Fruit fly (Drosophila melanogaster): ENCODE results near the gene CG14683.

CG14683 gene

DNA sequence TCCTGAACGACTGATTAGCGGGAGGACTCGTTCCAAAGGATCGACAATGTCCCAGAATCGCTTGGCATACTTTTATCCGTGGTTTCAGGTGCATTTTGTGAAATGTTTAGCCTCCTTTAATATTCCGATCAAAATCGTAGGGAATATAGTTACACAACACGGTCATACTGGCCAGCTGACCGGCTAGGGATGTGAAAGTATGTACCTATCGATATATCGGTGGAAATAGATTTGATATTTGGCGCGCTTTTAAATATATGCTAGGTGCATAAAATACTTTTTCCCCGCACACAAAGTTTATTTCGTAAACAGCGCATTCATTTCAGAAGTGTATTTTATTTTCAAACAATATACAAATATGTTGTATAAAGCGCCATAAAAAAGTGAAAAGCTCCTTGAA lies 11.7 kb downstream of the CG14683 start, which contains the start of gene CG31278:
Gene CG31278, minus strand, starts transcription at position 172 of the 400 bp plus-strand sequence.
- TF ChIP-seq OdsH (GFP tag; optimal IDR thresholded peaks at IDR 0.05) (no peak), Hr83 (GFP tag; optimal IDR thresholded peaks at IDR 0.05; ENCODE audit: poor library complexity, severe bottlenecking) (no peak), Mio (GFP tag; optimal IDR thresholded peaks at IDR 0.05) (no peak), sv (GFP tag; optimal IDR thresholded peaks at IDR 0.05) (no peak), foxo (GFP tag; optimal IDR thresholded peaks at IDR 0.05) (no peak), lola (GFP tag; optimal IDR thresholded peaks at IDR 0.05) (no peak), br (GFP tag; optimal IDR thresholded peaks at IDR 0.05) (no peak), dsf (GFP tag; optimal IDR thresholded peaks at IDR 0.05; ENCODE audit: borderline replicate concordance) (no peak), Sp1 (GFP tag; optimal IDR thresholded peaks at IDR 0.05) (no peak), dmrt93B (GFP tag; optimal IDR thresholded peaks at IDR 0.05) (no peak), Myc (optimal IDR thresholded peaks at IDR 0.05) (no peak), jim (GFP tag; optimal IDR thresholded peaks at IDR 0.05) (no peak), usp (GFP tag; optimal IDR thresholded peaks at IDR 0.05) (no peak), psq (GFP tag; optimal IDR thresholded peaks at IDR 0.05) (no peak), h (GFP tag; optimal IDR thresholded peaks at IDR 0.05) (no peak), Dfd (GFP tag; optimal IDR thresholded peaks at IDR 0.05) (no peak), Abd-B (GFP tag; optimal IDR thresholded peaks at IDR 0.05) (no peak), CG9705 (GFP tag; optimal IDR thresholded peaks at IDR 0.05) (no peak), sage (GFP tag; optimal IDR thresholded peaks at IDR 0.05) (no peak)

DNA sequence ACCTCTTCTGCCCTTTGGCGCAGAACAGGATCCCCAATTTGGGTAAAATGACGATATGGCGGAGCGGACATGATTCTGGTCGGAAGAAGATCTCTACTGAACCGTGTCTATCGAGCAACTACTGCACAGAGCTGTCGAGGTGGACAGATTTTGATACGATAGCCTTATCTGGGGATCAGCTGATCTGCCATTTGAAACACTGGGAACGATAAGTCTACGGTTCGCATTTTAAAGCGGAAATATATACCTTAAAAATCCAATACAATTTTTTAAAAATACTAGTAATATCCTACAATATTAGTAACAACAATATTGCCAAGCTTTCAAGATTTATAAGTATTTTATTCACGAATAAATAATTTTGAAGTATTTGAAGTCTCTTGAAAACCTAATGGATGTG lies 12.8 kb downstream of the CG14683 start, which contains the start of gene CG31373:
Gene CG31373, minus strand, starts transcription at position 101 of the 400 bp plus-strand sequence.
- no peak for TF ChIP-seq usp (GFP tag; optimal IDR thresholded peaks at IDR 0.05)
- TF ChIP-seq Hr78 (GFP tag; optimal IDR thresholded peaks at IDR 0.05), result no peak
- no peak for TF ChIP-seq ey (GFP tag; optimal IDR thresholded peaks at IDR 0.05)

DNA sequence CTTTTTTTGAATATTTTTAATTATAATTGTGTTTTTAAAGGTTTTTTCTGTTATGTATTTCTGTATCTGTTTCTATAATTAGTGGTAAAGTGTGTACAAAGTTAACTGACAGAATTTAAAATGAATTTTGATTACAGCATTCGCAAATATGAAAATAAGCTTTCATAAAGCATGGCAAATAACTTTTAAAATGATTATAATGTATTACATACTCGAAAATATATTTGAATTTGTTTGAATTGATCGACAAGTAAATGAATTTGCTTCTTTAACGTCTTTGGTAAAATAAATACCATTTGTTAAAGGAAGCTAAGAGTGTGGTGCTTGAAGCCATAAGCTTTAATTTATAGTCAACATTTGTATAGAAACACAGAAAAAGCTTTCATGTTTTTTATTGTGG lies 14.7 kb downstream of the CG14683 start, which contains the start of gene CG14689:
Gene CG14689, minus strand, starts transcription at position 101 of the 400 bp plus-strand sequence.
- TF ChIP-seq fru (GFP tag; optimal IDR thresholded peaks at IDR 0.05) (no peak), Vsx2 (GFP tag; optimal IDR thresholded peaks at IDR 0.05; ENCODE audit: partially characterized antibody) (no peak)

DNA sequence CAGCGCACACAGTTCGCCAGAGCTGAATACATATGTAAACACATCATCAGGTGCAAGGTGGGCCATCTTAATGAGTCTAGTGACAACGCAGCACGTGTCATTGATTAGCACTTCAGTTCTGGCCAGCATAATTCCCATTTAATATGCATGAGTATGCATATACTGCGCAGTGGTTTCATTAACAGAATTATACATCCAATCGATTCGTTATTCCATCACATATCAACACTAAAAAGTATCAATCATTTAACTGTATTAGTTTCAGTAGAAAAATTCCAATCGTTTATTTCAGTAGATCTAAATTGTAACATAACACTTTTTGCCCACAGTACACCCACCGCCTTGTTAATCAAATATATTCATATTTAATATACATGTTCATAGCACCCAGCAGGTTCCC lies 18.1 kb downstream of the CG14683 start, which contains the start of gene CG4073:
Gene CG4073, plus strand, starts transcription at position 301 of the 400 bp plus-strand sequence.
- no peak for TF ChIP-seq Hr83 (GFP tag; optimal IDR thresholded peaks at IDR 0.05; ENCODE audit: poor library complexity, severe bottlenecking)
- TF ChIP-seq woc (GFP tag; optimal IDR thresholded peaks at IDR 0.05), result no peak
- TF ChIP-seq CrebA (GFP tag; optimal IDR thresholded peaks at IDR 0.05; ENCODE audit: borderline replicate concordance), result no peak
- TF ChIP-seq psq (GFP tag; optimal IDR thresholded peaks at IDR 0.05), result no peak
- TF ChIP-seq Mio (GFP tag; optimal IDR thresholded peaks at IDR 0.05), result no peak

DNA sequence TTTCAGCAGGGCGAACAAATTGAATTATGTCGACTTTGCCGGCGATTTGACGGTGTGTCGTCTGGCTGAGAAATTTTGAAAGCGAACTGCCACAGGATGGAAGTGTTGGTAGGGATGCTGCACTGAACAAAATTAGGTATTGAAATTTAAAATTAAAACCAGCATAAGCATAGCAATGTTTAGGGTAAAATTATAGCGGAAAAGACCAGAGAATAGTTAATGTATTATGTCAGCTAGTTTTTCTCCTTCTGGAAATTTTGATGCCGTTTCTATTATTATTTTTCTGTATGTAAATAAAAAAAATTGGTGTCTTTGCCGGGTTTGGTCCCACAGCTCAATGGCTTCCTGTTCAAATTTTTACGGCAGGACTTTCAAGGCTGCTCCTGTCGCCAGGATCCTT lies 30.3 kb downstream of the CG14683 start:
- TF ChIP-seq jim (GFP tag; optimal IDR thresholded peaks at IDR 0.05), result no peak
- TF ChIP-seq Jra (GFP tag; optimal IDR thresholded peaks at IDR 0.05), result no peak
- TF ChIP-seq dsf (GFP tag; optimal IDR thresholded peaks at IDR 0.05; ENCODE audit: borderline replicate concordance), result no peak
- no peak for TF ChIP-seq Hr78 (GFP tag; optimal IDR thresholded peaks at IDR 0.05)

DNA sequence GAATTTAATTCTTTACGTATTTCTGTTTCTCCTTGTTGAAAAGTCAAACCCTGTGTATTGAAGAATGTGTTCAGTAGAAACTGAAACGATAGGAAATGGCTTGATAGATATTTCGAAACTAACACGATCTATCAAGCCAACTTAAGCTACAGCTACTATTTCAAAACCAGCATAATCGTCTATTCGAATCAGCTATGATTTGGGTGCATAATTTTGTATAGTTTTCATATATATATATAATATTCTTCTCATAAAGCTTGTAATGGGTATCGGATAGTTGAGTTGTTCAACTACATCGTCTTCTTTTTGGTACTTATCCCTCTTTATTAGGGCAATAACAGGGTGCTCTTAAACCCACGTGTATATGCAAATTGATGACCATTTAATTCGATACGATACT lies 39.4 kb downstream of the CG14683 start, which contains the start of gene tomboy20:
Gene tomboy20, minus strand, starts transcription at position 101 of the 400 bp plus-strand sequence.
- TF ChIP-seq ey (GFP tag; optimal IDR thresholded peaks at IDR 0.05) (no peak), dl (GFP tag; optimal IDR thresholded peaks at IDR 0.05; ENCODE audit: insufficient read depth in 1 of 2, partially characterized antibody in 2 of 2) (no peak), fru (GFP tag; optimal IDR thresholded peaks at IDR 0.05) (no peak), dmrt93B (GFP tag; optimal IDR thresholded peaks at IDR 0.05) (no peak), lola (GFP tag; optimal IDR thresholded peaks at IDR 0.05) (no peak), foxo (GFP tag; optimal IDR thresholded peaks at IDR 0.05) (no peak), N (GFP tag; optimal IDR thresholded peaks at IDR 0.05) (no peak), HLH106 (tag; optimal IDR thresholded peaks at IDR 0.05) (no peak), Mio (GFP tag; optimal IDR thresholded peaks at IDR 0.05) (no peak)

Measured in whole organism, wandering third instar larva.